Worm (Caenorhabditis elegans) whole organism, dauer: Measurements from ENCODE around the gene unc-53.

Experiments
- unc-62 ChIP-seq: sonication (generic microtip); optimal IDR thresholded peaks from 2 replicates; lab custom pipeline; 2017; ENCODE audit warnings: missing biosample characterization, missing genetic modification reagents, missing genetic modification characterization

The unc-53 gene

ce11 chrII:11049876-11050275, 39.4 kb downstream of the unc-53 start, which contains the start of the genes sdhd-1 and ilkp-1:
Gene sdhd-1 (minus strand): TSS chrII:11049913.
Gene ilkp-1 (plus strand): TSS chrII:11050255.
- TF ChIP-seq unc-62 (GFP tag; lab: Kevin White, UChicago) = no peak

DNA sequence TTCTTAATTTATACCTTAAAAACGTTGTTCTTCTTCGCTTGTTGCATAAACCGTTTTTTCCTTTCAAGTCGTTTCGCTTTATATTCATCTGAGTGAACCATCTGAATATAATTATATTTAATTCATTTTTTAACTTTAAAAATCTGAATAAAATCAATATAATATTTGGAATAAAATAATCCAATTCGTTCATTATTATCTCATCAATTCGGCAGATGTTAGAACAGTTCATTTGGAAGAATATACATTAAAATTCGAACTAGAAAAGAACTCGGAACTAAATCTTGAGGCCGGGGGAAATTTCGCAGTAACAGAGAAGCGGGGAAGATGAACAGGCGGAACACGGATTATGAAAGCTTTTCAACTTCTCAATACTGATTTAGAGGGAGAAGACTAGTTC, 40.3 kb downstream of the unc-53 start, which contains the start of gene F33A8.4:
Gene F33A8.4 (minus strand): TSS at position 101 of the 400 bp plus-strand sequence.
- no peak for TF ChIP-seq unc-62 (GFP tag; lab: Kevin White, UChicago)

DNA sequence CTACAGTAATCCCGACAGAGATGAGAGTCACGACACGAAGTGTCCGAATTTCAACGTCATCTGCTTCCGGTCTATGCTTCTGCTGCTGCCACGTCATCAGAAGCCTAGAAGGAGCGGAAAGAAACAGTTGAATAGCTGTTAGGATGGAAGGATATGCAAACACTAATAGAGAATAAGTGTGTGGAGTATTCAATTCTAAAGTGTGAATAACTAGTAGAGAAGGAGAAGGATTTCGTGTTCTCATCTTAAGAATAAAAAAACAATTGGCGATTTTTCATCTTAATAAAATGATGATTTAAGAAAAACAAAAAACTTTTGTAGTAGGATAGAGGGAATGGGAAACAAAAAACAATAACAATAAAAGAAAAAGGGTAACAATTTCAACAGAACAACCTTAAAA, 43.4 kb downstream of the unc-53 start, which contains the start of gene col-83:
Gene col-83 (minus strand): TSS at position 101 of the 400 bp plus-strand sequence.
- no peak for TF ChIP-seq unc-62 (GFP tag; lab: Kevin White, UChicago)

ce11 chrII:11044193-11044568, 45.1 kb downstream of the unc-53 start:
- no peak for TF ChIP-seq unc-62 (GFP tag; lab: Kevin White, UChicago)

- TF ChIP-seq unc-62 (GFP tag; lab: Kevin White, UChicago) = no peak
These were observed 45.6 kb downstream of the unc-53 start for ce11 chrII:11043546-11044192.

DNA sequence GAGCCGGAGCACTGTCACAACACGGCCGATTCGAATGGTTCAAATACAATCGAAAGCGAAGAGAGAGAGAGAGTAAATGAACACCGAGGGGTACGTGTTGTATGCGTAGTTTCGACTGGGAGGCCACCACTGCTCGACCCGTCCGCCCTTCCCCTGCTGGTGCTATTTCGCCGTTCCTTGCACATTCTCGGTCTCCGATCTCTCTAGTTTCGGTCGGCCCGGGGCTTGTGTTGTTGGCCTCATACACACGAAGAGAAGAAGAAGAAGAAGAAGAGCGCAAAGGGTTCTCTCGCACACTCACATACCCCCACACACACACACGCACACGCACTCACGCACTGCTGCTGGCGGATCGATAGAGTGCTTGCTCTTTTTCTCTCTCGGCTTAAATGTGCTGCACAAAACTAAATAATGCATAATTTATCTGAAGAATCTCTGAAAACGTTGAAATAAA, 46.4 kb downstream of the unc-53 start:
- no peak for TF ChIP-seq unc-62 (GFP tag; lab: Kevin White, UChicago)

DNA sequence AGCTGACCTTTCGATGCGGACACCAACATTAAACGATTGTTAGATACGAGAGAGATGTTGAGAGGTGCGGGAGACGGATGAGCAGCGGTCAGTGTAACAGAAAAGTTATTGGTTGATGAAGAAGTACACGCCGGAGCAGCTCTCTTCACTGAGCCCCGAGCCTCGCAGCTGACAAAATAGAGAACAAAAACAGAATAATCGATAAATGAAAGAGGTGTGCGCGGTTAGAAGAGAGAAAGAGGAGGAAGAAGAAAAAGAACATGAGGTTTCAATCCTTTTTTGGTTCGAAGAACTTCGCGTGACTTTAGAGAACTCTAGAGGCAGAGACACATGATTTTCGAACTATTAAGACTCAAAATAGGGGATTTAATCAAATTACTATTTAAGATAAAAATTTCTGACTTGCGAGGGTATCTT, 47.4 kb downstream of the unc-53 start:
- no peak for TF ChIP-seq unc-62 (GFP tag; lab: Kevin White, UChicago)

ce11 chrII:11041027-11041426, 48.2 kb downstream of the unc-53 start, which contains the start of gene cey-1:
Gene cey-1 (minus strand): TSS chrII:11041206.
- TF ChIP-seq unc-62 (GFP tag; lab: Kevin White, UChicago) = no peak

ce11 chrII:11040140-11040539, 49.1 kb downstream of the unc-53 start:
- TF ChIP-seq unc-62 (GFP tag; lab: Kevin White, UChicago) = no peak

ce11 chrII:11035774-11036173, 53.5 kb downstream of the unc-53 start, which contains the start of gene srlf-15:
Gene srlf-15 (plus strand): TSS chrII:11036074.
- no peak for TF ChIP-seq unc-62 (GFP tag; lab: Kevin White, UChicago)

- no peak for TF ChIP-seq unc-62 (GFP tag; lab: Kevin White, UChicago)
These were observed 56.4 kb downstream of the unc-53 start for ce11 chrII:11032812-11033211.

DNA sequence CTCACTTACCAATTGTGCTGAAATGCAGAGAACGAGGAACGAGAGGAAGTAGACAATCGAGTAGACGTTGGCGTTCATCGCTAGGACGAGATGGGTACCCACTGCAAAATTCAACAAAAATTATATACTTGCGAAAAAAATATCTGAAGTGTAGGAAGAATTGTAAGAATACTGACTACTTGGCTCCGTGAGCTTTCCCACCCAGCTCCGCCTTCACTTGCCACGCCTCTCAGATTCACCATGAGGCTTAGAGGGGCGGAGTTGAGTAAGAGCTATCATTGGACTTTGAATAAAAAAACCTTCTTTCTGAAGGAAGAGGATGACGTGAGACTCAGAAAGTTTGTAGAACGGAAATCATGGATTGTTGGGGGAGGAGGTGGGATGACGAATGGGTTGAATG, 59.0 kb downstream of the unc-53 start, which contains the start of gene nlp-18:
Gene nlp-18 (minus strand): TSS at position 101 of the 400 bp plus-strand sequence.
- no peak for TF ChIP-seq unc-62 (GFP tag; lab: Kevin White, UChicago)

DNA sequence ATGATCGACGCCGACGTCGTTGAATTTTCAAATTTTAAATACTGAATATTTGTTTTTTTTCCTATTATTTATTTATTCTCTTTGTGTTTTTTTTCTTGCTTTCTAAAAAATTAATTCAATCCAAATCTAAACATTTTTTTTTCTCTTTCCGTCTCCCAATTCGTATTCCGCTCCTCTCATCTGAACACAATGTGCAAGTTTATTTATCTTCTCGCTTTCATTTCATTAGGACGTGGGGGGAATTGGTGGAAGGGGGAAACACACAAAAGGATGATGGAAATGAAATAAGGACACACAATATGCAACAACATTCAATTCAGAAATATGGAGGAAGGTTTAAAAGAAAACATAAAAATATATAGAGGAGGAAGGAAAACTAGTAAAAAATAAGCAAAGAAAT, 61.5 kb downstream of the unc-53 start:
- TF ChIP-seq unc-62 (GFP tag; lab: Kevin White, UChicago) = no peak

ce11 chrII:11025566-11025965, 63.7 kb downstream of the unc-53 start, which contains the start of gene F33A8.7:
Gene F33A8.7 (minus strand): TSS chrII:11025666.
- no peak for TF ChIP-seq unc-62 (GFP tag; lab: Kevin White, UChicago)

DNA sequence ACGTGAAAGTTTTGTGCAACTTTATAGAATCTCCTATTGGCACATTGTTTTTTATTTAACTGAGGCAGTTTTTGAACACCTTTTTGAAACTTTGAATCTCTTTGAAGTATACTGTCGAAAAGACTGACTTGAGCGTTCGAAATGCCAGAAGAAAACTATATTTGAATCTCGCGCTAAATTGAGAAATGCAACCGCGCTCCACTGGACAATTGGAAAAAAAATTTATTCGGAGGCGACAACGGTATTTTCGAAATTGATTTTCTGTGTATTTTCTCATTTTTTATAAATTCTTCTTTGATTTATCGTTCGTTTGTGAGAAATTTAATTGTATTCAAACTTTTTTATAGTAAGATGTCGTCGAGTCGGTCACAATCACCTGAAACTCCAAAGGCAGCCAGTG, 67.2 kb downstream of the unc-53 start, which contains the start of gene let-858:
Gene let-858 (plus strand): TSS at position 348 of the 400 bp plus-strand sequence.
- TF ChIP-seq unc-62 (GFP tag; lab: Kevin White, UChicago) = no peak

DNA sequence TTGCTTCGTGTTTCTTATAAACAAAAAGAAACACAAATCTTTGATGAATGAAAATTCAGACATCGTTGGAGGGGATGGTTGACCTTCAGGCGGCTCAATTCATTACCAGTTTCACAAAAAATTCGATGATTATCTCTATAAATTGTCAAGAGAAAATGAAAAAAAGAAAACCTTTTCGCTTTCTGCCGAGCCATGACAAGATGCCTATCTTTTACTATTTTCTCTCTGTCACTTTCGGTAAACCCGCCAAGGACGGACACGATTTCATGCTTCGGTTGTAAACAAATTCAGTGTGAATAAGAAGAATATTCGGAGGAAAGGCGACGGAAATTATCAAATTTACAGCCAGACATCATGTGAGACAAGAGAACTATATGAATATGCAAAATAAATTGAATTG, 68.5 kb downstream of the unc-53 start:
- no peak for TF ChIP-seq unc-62 (GFP tag; lab: Kevin White, UChicago)

- TF ChIP-seq unc-62 (GFP tag; lab: Kevin White, UChicago) = no peak
These were observed 72.4 kb downstream of the unc-53 start for ce11 chrII:11016884-11017283.
